Worm (Caenorhabditis elegans): ENCODE measurements around the gene M01B2.10.
"Not testable (repeated sequence)": the region's sequence is repeated elsewhere in the genome, so short reads cannot be mapped to it uniquely, and the experiment has no call there.

Gene M01B2.10

DNA sequence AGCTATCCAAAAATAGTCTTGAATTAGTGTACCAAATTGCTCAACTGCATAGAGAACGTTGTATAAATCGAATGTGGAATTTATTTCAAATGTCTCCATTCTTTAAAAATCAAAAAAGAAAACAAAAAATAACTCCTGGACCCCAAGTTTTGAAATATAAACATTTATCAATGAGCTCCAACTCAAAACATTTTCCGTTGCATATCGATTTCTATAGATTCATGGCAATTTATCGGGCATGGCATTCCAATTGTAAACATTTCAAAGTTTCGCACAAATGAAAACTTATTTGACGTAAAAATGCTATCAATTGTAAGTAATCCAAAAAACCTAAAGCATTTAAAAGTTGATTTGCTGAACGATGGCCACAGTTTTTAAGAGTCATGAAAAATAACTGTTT is 23.7 kb downstream of the M01B2.10 start, which contains the start of gene srw-12:
Gene srw-12, minus strand, starts transcription at position 101 of the 400 bp plus-strand sequence.
- TF ChIP-seq him-1 (tag; optimal IDR thresholded peaks at IDR 0.05) (no peak), W03F9.2 (tag; optimal IDR thresholded peaks at IDR 0.05) (no peak), dao-5 (tag; optimal IDR thresholded peaks at IDR 0.05) (no peak)

DNA sequence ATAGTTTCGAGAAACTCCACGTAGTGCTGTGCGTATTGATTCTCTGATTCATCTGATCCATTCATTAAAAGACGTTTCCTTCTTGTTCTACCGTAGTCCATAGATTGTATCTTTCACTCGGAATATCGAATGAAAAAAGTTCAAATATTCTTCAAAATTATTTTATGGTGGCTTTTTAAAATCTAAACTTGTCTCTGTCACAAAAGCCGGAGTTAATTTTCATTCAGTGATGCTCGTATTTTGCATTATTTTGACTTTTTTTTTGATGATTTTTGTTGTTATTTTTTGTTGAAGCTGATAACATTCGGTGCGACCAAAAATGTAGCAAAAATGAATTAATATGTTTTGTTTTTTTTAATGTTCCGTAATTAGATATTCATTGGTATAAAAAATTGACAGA is 26.6 kb downstream of the M01B2.10 start, which contains the start of gene nhr-164:
Gene nhr-164, minus strand, starts transcription at position 101 of the 400 bp plus-strand sequence.
- TF ChIP-seq him-1 (tag; optimal IDR thresholded peaks at IDR 0.05) (no peak), W03F9.2 (tag; optimal IDR thresholded peaks at IDR 0.05) (no peak), dao-5 (tag; optimal IDR thresholded peaks at IDR 0.05) (no peak)

DNA sequence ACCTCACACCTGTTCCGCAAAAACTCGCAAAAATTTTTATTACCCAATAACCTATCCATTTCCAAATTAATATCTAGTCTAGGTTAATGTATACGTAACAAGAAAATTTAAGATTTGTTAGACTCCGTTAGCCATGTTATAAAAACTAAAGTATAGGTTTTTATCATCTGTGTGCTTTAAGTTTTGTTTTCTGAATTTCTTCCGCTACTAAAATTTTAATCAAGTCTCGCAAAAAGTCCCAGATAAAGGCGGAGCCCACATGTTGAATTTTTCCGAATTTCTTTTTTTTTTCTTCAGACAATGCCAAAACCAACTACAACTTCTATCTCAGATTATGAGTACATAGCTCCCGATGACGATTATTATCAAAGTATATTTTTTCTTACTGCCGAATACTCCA is 30.0 kb downstream of the M01B2.10 start, which contains the start of gene srw-13:
Gene srw-13, plus strand, starts transcription at position 301 of the 400 bp plus-strand sequence.
- no peak for TF ChIP-seq dao-5 (tag; optimal IDR thresholded peaks at IDR 0.05)
- no peak for TF ChIP-seq him-1 (tag; optimal IDR thresholded peaks at IDR 0.05)
- TF ChIP-seq W03F9.2 (tag; optimal IDR thresholded peaks at IDR 0.05), result no peak

DNA sequence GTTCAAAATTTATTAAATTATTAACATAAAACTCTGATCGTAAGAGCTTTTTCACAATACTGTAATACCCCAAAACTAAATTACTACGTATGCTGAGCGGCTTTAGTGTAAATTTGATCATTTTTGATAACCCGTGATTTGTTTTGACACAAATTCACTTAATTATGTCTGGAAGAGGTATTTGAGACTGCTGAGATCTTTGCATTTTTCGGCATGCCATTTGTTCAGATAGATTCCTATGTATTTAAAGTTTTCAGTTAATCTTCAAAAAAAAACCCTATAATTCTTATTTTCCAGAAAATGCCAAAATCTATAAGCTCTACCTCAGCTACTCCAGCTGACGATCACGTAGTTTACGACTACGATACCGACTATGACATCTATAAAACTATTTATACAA is 32.0 kb downstream of the M01B2.10 start, which contains the start of gene srw-15:
Gene srw-15, plus strand, starts transcription at position 301 of the 400 bp plus-strand sequence.
- TF ChIP-seq him-1 (tag; optimal IDR thresholded peaks at IDR 0.05) (no peak), W03F9.2 (tag; optimal IDR thresholded peaks at IDR 0.05) (no peak), dao-5 (tag; optimal IDR thresholded peaks at IDR 0.05) (no peak)

DNA sequence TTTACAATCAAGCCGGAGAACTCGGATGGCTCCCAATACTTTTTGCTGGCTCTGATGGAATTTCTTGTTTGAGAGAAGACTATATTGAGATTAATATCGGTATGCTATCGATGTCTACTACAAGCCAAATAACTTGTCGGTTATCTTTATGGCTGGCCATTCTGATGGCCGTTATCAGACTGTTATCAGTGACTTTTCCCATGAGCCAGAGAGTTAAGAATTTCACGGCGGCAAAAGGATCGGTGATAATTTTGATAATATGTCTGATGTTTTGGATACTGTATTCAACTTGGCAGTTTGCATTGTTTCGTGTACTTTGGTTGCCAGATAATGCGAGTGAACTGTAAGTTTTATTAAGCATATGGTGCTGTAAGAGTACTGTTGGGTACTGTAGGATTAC is 36.0 kb downstream of the M01B2.10 start:
- TF ChIP-seq dao-5 (tag; optimal IDR thresholded peaks at IDR 0.05) (no peak), him-1 (tag; optimal IDR thresholded peaks at IDR 0.05) (no peak), W03F9.2 (tag; optimal IDR thresholded peaks at IDR 0.05) (no peak)

DNA sequence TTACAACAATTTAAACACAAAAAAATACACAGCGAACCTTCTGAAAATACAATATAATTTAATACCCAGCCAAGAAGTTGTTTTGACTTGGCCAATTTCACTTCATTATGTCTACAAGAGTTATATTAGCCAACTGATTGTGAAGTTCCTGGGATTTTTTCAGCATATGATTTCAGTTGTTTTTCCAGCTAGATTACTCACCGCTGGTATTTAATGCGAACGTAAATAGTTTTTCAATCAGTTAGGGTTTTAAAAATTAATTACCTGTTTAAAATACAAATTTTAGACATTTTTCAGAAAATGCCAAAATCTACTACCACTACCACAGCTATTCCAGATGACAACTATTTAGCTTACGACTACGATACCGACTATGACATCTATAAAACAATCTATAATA is 36.6 kb downstream of the M01B2.10 start, which contains the start of gene srw-14:
Gene srw-14, plus strand, starts transcription at position 301 of the 400 bp plus-strand sequence.
- TF ChIP-seq dao-5 (tag; optimal IDR thresholded peaks at IDR 0.05) (no peak), W03F9.2 (tag; optimal IDR thresholded peaks at IDR 0.05) (no peak), him-1 (tag; optimal IDR thresholded peaks at IDR 0.05) (no peak)

DNA sequence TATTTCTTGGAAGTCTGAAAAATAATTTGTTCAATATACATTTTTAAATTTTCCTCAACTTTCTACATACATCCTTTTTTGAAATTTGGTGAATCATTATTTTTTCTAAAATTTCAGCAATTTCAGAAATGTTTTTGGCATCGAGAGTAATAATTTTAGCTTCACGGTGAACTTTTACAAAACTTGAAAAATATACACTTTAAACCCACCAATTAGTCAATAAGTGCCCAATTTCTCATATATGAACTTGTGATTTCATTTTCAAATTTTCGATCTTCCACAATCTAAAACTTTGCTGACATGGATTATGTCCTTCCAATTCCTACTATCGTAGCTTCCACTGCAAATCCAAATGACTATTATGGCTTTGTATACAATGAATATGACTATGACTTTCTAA is 38.6 kb downstream of the M01B2.10 start, which contains the start of gene srw-24:
Gene srw-24, plus strand, starts transcription at position 301 of the 400 bp plus-strand sequence.
- TF ChIP-seq him-1 (tag; optimal IDR thresholded peaks at IDR 0.05) (no peak), W03F9.2 (tag; optimal IDR thresholded peaks at IDR 0.05) (no peak), dao-5 (tag; optimal IDR thresholded peaks at IDR 0.05) (no peak)

DNA sequence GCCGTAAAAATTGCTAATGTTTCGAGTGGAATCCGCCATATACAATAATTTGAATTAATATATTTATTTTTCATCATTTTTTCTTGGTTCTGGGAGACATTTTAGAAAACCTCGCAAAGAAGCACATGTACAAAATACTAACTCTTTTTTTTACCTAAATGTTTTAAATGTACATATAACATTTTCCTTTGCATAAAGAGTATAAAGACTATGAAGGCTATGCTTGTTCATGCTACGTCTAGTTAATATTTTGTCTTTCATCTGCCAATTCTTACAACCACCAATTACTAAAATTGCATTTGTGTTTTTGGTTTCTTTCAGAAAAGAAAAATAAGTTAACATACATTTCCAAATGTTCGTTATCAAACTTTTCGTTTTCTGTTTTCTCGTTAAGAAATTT is 40.9 kb downstream of the M01B2.10 start, which contains the start of gene irld-25:
Gene irld-25, plus strand, starts transcription at position 301 of the 400 bp plus-strand sequence.
- TF ChIP-seq dao-5 (tag; optimal IDR thresholded peaks at IDR 0.05) (no peak), him-1 (tag; optimal IDR thresholded peaks at IDR 0.05) (no peak), W03F9.2 (tag; optimal IDR thresholded peaks at IDR 0.05) (no peak)

DNA sequence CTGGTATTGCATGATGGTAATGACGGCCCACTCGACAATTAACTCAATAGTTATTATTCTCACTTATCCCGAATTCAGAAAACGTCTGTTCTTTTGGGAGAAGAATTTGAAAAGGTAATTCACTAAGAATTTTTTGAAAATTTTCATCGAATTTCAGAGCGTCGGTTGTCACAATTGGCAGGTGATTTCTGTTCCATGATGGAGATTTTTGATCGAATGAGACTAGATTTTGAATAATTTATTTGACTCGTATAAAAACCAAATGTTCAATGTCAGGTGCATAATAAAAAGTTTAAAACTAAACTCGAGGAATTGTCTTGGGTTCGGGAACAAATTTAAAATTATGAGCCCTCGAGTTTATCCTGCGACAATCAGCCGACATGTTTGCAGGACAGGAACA is 45.5 kb downstream of the M01B2.10 start, which contains the start of gene sri-25:
Gene sri-25, plus strand, starts transcription at position 301 of the 400 bp plus-strand sequence.
- no peak for TF ChIP-seq dao-5 (tag; optimal IDR thresholded peaks at IDR 0.05)
- TF ChIP-seq him-1 (tag; optimal IDR thresholded peaks at IDR 0.05), result no peak
- TF ChIP-seq W03F9.2 (tag; optimal IDR thresholded peaks at IDR 0.05), result no peak

DNA sequence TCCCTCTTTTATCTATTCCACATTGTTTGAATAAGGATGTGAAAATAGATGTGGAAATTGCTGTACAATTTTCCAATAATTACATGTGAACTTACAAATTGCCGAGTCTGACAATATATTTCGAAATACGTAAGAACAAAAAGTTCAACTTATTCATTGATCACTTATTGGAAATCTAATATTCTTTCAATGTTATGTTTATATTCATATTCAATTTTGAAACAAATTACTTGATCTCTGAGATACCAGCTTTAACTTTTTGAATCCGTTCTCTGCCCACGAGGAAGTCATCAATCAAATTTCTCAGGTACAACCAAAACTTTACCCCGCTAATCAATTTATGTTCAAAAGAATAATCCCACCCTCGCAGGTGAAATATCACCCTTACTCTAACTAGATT is 47.1 kb downstream of the M01B2.10 start, which contains the start of gene sri-26:
Gene sri-26, plus strand, starts transcription at position 301 of the 400 bp plus-strand sequence.
- TF ChIP-seq W03F9.2, him-1, dao-5 (tag; optimal IDR thresholded peaks at IDR 0.05): not testable (repeated sequence)

DNA sequence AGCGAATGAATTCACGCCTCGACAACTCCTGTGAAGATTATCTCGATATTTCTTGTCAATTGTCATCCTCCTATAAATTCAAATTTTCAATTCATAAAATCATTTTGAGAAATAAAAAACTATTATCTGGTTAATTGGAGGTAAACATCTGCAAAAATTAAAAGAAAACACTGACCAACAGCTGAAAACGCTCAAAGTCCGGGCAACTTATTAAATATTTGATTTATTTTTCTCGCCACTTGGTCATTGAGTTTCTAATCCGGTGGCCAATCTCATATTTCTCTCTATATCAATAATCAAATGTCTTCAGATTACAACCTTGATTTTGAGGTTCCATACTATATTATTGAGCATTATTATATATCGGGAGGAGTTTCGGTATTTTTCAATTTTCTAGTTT is 50.4 kb downstream of the M01B2.10 start, which contains the start of gene sri-24:
Gene sri-24, plus strand, starts transcription at position 301 of the 400 bp plus-strand sequence.
- not testable (repeated sequence) for TF ChIP-seq him-1, W03F9.2, dao-5 (tag; optimal IDR thresholded peaks at IDR 0.05)

Measured in whole organism, L4/young adult.